Fruit fly (Drosophila melanogaster): ENCODE measurements around the gene GluRS-m.

The GluRS-m gene

DNA sequence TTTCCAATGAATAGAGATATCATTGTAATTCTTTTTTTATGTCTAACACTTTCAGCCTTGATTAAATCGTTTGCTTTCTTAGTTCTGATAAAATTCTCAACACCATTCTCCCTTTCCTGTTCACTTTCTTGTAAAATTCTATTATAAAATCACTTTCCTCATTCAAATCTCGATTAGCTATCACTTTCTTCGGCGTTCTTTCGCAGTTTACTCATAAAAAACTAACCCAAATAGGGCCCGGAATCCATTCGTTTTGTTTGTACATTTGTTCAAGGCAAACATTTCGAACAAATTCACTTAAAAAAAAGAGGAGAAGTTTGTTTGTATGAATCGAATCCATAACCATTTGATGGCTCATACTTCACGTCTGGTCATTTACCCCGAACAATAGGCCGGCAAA is 16.6 kb upstream of the GluRS-m start (continued):
- TF ChIP-seq z (GFP tag; IDR thresholded peaks at IDR 0.05) (no peak), CG33557 (GFP tag; optimal IDR thresholded peaks at IDR 0.05) (peak; percentile 5), Doc3 (GFP tag; IDR thresholded peaks at IDR 0.05; ENCODE audit: partially characterized antibody) (no peak), hkb (optimal IDR thresholded peaks at IDR 0.05) (no peak), hkb (GFP tag; IDR thresholded peaks at IDR 0.05) (no peak), sens (GFP tag) (peak; percentile 21)

DNA sequence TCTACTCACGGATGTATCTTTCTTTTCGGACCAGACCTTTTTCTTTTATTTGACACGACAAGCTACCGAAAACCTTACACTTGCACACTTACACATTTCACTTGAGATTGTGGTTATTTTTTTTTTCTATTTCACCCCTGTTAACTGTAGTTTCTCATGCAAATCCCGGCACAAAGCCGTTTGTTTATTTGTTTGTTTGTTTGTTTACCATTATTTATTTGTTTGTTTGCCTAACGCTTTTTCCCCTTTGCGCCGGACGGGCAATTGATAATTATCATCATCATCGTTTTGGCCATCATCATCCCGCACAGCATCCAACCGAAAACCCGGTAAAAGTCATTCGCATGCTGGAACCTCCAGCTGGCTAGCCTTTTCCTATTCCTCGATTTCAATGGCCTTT is 14.1 kb upstream of the GluRS-m start:
- TF ChIP-seq CG2678 (tag; optimal IDR thresholded peaks at IDR 0.05) (peak; percentile 29), Sox100B (GFP tag; optimal IDR thresholded peaks at IDR 0.05) (peak; percentile 8), CG5180 (GFP tag; optimal IDR thresholded peaks at IDR 0.05) (peak; percentile 26), CG12071 (GFP tag; optimal IDR thresholded peaks at IDR 0.05) (peak; percentile 26), bsh (GFP tag; optimal IDR thresholded peaks at IDR 0.05) (peak in 1 of 2 experiments; percentile 23), kni (GFP tag; optimal IDR thresholded peaks at IDR 0.05) (peak; percentile 1), PHDP (tag; optimal IDR thresholded peaks at IDR 0.05) (peak; percentile 9), CG17568 (GFP tag; optimal IDR thresholded peaks at IDR 0.05) (peak; percentile 27), chif (GFP tag; optimal IDR thresholded peaks at IDR 0.05) (no peak), Fer3 (tag; optimal IDR thresholded peaks at IDR 0.05) (no peak), CG3407 (GFP tag; optimal IDR thresholded peaks at IDR 0.05) (peak; percentile 15), lab (GFP tag; optimal IDR thresholded peaks at IDR 0.05) (peak; percentile 15), CG12219 (GFP tag; optimal IDR thresholded peaks at IDR 0.05) (no peak), nau (GFP tag; optimal IDR thresholded peaks at IDR 0.05) (peak; percentile 24), CG15601 (tag; optimal IDR thresholded peaks at IDR 0.05) (peak; percentile 42), gsb-n (tag; optimal IDR thresholded peaks at IDR 0.05) (no peak), CG1529 (GFP tag; optimal IDR thresholded peaks at IDR 0.05) (peak; percentile 8), CG8478 (optimal IDR thresholded peaks at IDR 0.05) (no peak), sqz (GFP tag; optimal IDR thresholded peaks at IDR 0.05) (peak; percentile 29), CG30403 (GFP tag; optimal IDR thresholded peaks at IDR 0.05) (no peak), Asciz (GFP tag; optimal IDR thresholded peaks at IDR 0.05) (peak; percentile 67), ERR (GFP tag; optimal IDR thresholded peaks at IDR 0.05) (no peak), CG11456 (GFP tag; IDR thresholded peaks at IDR 0.05) (0 out of 3 replicates have a peak, but pooled peaks have one; percentile 26), Ets65A (GFP tag) (peak; percentile 86), CG4707 (GFP tag; optimal IDR thresholded peaks at IDR 0.05) (peak; percentile 12), dmrt99B (tag; optimal IDR thresholded peaks at IDR 0.05) (peak; percentile 18), sens (GFP tag) (peak; percentile 49), CG11504 (tag; optimal IDR thresholded peaks at IDR 0.05) (peak; percentile 9), CG6813 (GFP tag; optimal IDR thresholded peaks at IDR 0.05) (peak; percentile 36), CG14710 (tag; optimal IDR thresholded peaks at IDR 0.05) (peak; percentile 3), repo (GFP tag; optimal IDR thresholded peaks at IDR 0.05) (no peak), CG18262 (tag; optimal IDR thresholded peaks at IDR 0.05) (peak; percentile 16), ci (GFP tag; IDR thresholded peaks at IDR 0.05) (0 out of 3 replicates have a peak, but pooled peaks have one; percentile 23), eve (GFP tag; optimal IDR thresholded peaks at IDR 0.05) (no peak), HHEX (GFP tag; optimal IDR thresholded peaks at IDR 0.05) (peak; percentile 15), odd (GFP tag; optimal IDR thresholded peaks at IDR 0.05) (peak; percentile 0), CG1603 (tag; optimal IDR thresholded peaks at IDR 0.05) (peak; percentile 1), ATbp (GFP tag; optimal IDR thresholded peaks at IDR 0.05) (peak; percentile 60), CG12299 (tag; optimal IDR thresholded peaks at IDR 0.05) (no peak), D (optimal IDR thresholded peaks at IDR 0.05) (no peak), D (GFP tag; optimal IDR thresholded peaks at IDR 0.05) (peak; percentile 32), Blimp-1 (GFP tag; optimal IDR thresholded peaks at IDR 0.05) (peak; percentile 32)

All from whole organism, embryonic.